Worm (Caenorhabditis elegans): ENCODE results near the gene F57C2.5.

The F57C2.5 gene

DNA sequence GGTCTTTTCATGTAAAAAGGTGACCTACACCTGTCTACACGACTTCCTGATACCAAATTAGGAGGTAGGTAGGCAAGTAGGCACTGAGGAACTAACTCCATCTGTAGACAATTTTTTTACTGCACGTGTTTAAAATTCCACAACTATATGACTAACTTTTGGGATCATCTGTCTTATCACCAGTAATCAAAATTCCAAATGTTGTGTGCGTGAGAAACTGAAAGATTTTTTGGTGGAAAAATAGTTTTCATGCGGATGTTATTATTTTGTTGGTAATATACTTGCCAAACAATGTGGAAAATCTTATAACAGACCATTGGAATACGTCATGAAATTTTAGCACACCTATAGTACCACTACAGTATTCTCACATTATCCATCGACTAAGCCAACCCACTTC is 16.9 kb downstream of the F57C2.5 start, which contains the start of gene K10H10.13:
K10H10.13 (minus strand) TSS at position 101 of the 400 bp plus-strand sequence.
- TF ChIP-seq unc-120 (tag; optimal IDR thresholded peaks at IDR 0.05; ENCODE audit: poor library complexity, severe bottlenecking) (no peak), sem-2 (GFP tag; optimal IDR thresholded peaks at IDR 0.05) (no peak), lin-13 (tag; optimal IDR thresholded peaks at IDR 0.05) (no peak), cnd-1 (tag; optimal IDR thresholded peaks at IDR 0.05) (no peak), sptf-1 (tag; optimal IDR thresholded peaks at IDR 0.05) (no peak), bed-3 (GFP tag; optimal IDR thresholded peaks at IDR 0.05) (no peak), unc-39 (tag; optimal IDR thresholded peaks at IDR 0.05) (no peak), snpc-4 (tag; optimal IDR thresholded peaks at IDR 0.05) (no peak), ces-1 (GFP tag; optimal IDR thresholded peaks at IDR 0.05) (no peak)

DNA sequence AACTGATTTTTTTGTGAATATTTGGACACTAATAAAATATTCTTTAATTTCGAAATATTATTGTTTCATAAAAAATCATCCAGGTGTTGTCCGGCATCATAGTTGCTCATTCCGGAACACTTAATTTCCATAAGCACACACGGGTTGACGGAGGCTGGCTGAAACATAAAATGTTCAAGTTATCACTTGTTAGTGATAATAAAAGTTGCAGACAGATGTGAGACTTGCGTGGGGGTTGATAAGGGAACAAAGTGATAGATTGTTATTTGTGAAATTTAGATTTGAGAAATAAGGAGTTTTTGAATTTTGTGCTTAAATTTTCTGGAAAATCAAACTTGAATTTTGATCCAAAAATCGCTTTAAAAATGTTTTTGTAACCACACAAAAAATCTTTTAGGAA is 17.9 kb downstream of the F57C2.5 start:
- no peak for TF ChIP-seq nhr-2 (tag; optimal IDR thresholded peaks at IDR 0.05)
- no peak for TF ChIP-seq elt-1 (tag; optimal IDR thresholded peaks at IDR 0.05; ENCODE audit: borderline replicate concordance, insufficient read depth)
- no peak for TF ChIP-seq lsy-2 (tag; optimal IDR thresholded peaks at IDR 0.05)
- TF ChIP-seq cnd-1 (tag; optimal IDR thresholded peaks at IDR 0.05): no peak
- TF ChIP-seq M03D4.4 (tag; optimal IDR thresholded peaks at IDR 0.05): no peak
- no peak for TF ChIP-seq ham-2 (GFP tag; optimal IDR thresholded peaks at IDR 0.05)
- TF ChIP-seq blmp-1 (tag; optimal IDR thresholded peaks at IDR 0.05): no peak
- no peak for TF ChIP-seq pha-4 (tag; optimal IDR thresholded peaks at IDR 0.05)
- no peak for TF ChIP-seq tbx-8 (GFP tag; optimal IDR thresholded peaks at IDR 0.05)
- no peak for TF ChIP-seq flh-1 (GFP tag; optimal IDR thresholded peaks at IDR 0.05)
- TF ChIP-seq ces-1 (GFP tag; optimal IDR thresholded peaks at IDR 0.05): no peak
- TF ChIP-seq zip-8 (tag; optimal IDR thresholded peaks at IDR 0.05): no peak

ce11 chrII:14507563-14507962 is 20.5 kb downstream of the F57C2.5 start, which contains the start of the genes K10H10.7 and K10H10.10:
Gene K10H10.7, minus strand, starts transcription at chrII:14507663.
Gene K10H10.10, plus strand, starts transcription at chrII:14507766.
- TF ChIP-seq mls-2 (tag; optimal IDR thresholded peaks at IDR 0.05) (no peak), lin-13 (tag; optimal IDR thresholded peaks at IDR 0.05) (no peak), pha-4 (tag; optimal IDR thresholded peaks at IDR 0.05) (no peak), elt-1 (tag; optimal IDR thresholded peaks at IDR 0.05; ENCODE audit: borderline replicate concordance, insufficient read depth) (no peak), blmp-1 (tag; optimal IDR thresholded peaks at IDR 0.05) (no peak), mep-1 (tag; optimal IDR thresholded peaks at IDR 0.05) (no peak), nhr-2 (tag; optimal IDR thresholded peaks at IDR 0.05) (no peak), snpc-4 (tag; optimal IDR thresholded peaks at IDR 0.05) (no peak)

DNA sequence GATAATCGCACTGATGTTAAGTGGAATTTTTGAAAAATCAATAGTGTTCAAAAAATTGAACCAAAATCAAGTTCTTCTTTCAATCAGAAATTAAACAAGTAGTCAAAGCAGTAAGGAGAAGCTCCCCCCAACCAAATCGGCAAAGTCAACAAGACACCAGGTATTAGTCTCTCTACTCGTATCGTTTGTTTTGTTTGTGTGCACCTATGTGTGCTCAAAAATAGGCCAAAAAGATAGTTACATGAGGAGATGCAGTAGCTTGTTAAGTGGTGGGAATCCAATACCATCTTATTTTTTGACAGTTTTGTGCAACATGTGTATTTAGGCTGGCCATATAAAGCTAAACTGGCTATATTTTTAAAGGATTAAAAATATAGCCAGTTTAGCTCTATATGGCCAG is 21.8 kb downstream of the F57C2.5 start, which contains the start of gene K10H10.12:
K10H10.12 (minus strand) TSS at position 101 of the 400 bp plus-strand sequence.
- TF ChIP-seq mls-2 (tag; optimal IDR thresholded peaks at IDR 0.05) (no peak), lin-32 (GFP tag; optimal IDR thresholded peaks at IDR 0.05) (no peak), mep-1 (tag; optimal IDR thresholded peaks at IDR 0.05) (no peak), lsy-2 (tag; optimal IDR thresholded peaks at IDR 0.05) (no peak), sem-2 (GFP tag; optimal IDR thresholded peaks at IDR 0.05) (no peak), blmp-1 (tag; optimal IDR thresholded peaks at IDR 0.05) (no peak), ham-2 (GFP tag; optimal IDR thresholded peaks at IDR 0.05) (no peak), unc-39 (tag; optimal IDR thresholded peaks at IDR 0.05) (no peak), ces-1 (GFP tag; optimal IDR thresholded peaks at IDR 0.05) (no peak), ceh-39 (tag; optimal IDR thresholded peaks at IDR 0.05) (no peak), ceh-43 (GFP tag; optimal IDR thresholded peaks at IDR 0.05) (no peak), ztf-11 (tag; optimal IDR thresholded peaks at IDR 0.05) (no peak), nhr-2 (tag; optimal IDR thresholded peaks at IDR 0.05) (no peak), mab-5 (tag; optimal IDR thresholded peaks at IDR 0.05) (no peak), elt-3 (tag; optimal IDR thresholded peaks at IDR 0.05) (no peak), nhr-12 (tag; optimal IDR thresholded peaks at IDR 0.05) (no peak), unc-120 (tag; optimal IDR thresholded peaks at IDR 0.05; ENCODE audit: poor library complexity, severe bottlenecking) (no peak), elt-1 (tag; optimal IDR thresholded peaks at IDR 0.05; ENCODE audit: borderline replicate concordance, insufficient read depth) (no peak), nhr-76 (tag; optimal IDR thresholded peaks at IDR 0.05) (no peak), hlh-1 (tag; optimal IDR thresholded peaks at IDR 0.05) (no peak)

ce11 chrII:14502997-14503396 is 25.0 kb downstream of the F57C2.5 start, which contains the start of gene K10H10.6:
Gene K10H10.6, plus strand, starts transcription at chrII:14503297.
- TF ChIP-seq ham-2 (GFP tag; optimal IDR thresholded peaks at IDR 0.05): no peak
